Worm (Caenorhabditis elegans) whole organism, L4 larva: Measurements from ENCODE around the gene suf-1.
A peak's percentile ranks its signal among the peaks of the same experiment; 100 is the strongest.

ENCODE experiments used
- F10B5.3 ChIP-seq: sonication (generic microtip); optimal IDR thresholded peaks from 2 replicates; lab custom pipeline; 2016; ENCODE audit warnings: mild to moderate bottlenecking, missing genetic modification characterization, missing compliant biosample characterization
- F26F4.8 ChIP-seq: fragments of 200-800 bp; sonication (Bioruptor generic); conservative IDR thresholded peaks from 2 replicates; pipeline ENCODE4 v1.3.6; 2022; ENCODE audit warnings: missing genetic modification characterization, missing compliant biosample characterization
- T26A8.4 ChIP-seq: fragments of 200-800 bp; sonication (Bioruptor generic); IDR thresholded peaks from 2 replicates; pipeline ENCODE4 v1.3.6; 2022; ENCODE audit warnings: missing genetic modification characterization, missing compliant biosample characterization
- ZK546.5 ChIP-seq, 2 experiments: sonication (generic microtip); optimal IDR thresholded peaks; 2 replicates each; lab custom pipeline; 2017; ENCODE audit warnings: missing biosample characterization in 2 of 2, missing genetic modification characterization in 2 of 2
- ces-1 ChIP-seq: fragments of 150-350 bp; sonication (generic microtip); optimal IDR thresholded peaks from 4 replicates; lab custom pipeline; 2014; ENCODE audit warnings: missing biosample characterization, missing genetic modification reagents, missing genetic modification characterization
- ctbp-1 ChIP-seq: fragments of 200-800 bp; sonication (Bioruptor generic); IDR thresholded peaks from 2 replicates; pipeline ENCODE4 v1.3.6; 2022; ENCODE audit warnings: missing genetic modification reagents, missing genetic modification characterization, missing compliant biosample characterization
- daf-16 ChIP-seq, 3 experiments: sonication (generic microtip); optimal IDR thresholded peaks; 2 replicates each; lab custom pipeline; 2016 to 2017; ENCODE audit warnings: missing genetic modification characterization in 3 of 3, missing genetic modification reagents in 3 of 3, mild to moderate bottlenecking in 2 of 3, missing compliant biosample characterization in 2 of 3, missing biosample characterization in 1 of 3, moderate library complexity in 1 of 3
- daf-19 ChIP-seq: fragments of 200-800 bp; sonication (Bioruptor generic); conservative IDR thresholded peaks from 2 replicates; pipeline ENCODE4 v1.3.6; 2022; ENCODE audit warnings: missing genetic modification characterization, missing compliant biosample characterization
- dmd-6 ChIP-seq: fragments of 200-800 bp; sonication (Bioruptor generic); IDR thresholded peaks from 2 replicates; pipeline ENCODE4 v1.3.6; 2022; ENCODE audit warnings: missing genetic modification reagents, missing genetic modification characterization, missing compliant biosample characterization
- dmd-9 ChIP-seq: fragments of 200-800 bp; sonication (Bioruptor generic); IDR thresholded peaks from 2 replicates; pipeline ENCODE4 v1.3.6; 2022; ENCODE audit warnings: missing genetic modification reagents, missing genetic modification characterization, missing compliant biosample characterization
- dpl-1 ChIP-seq: fragments of 150-350 bp; optimal IDR thresholded peaks from 2 replicates; lab custom pipeline; 2014; ENCODE audit warnings: missing biosample characterization, missing genetic modification reagents, missing genetic modification characterization
- fkh-10 ChIP-seq: fragments of 150-350 bp; optimal IDR thresholded peaks from 2 replicates; lab custom pipeline; 2014; ENCODE audit warnings: missing biosample characterization, missing genetic modification reagents, missing genetic modification characterization
- fos-1 ChIP-seq: fragments of 150-350 bp; optimal IDR thresholded peaks from 2 replicates; lab custom pipeline; 2014; ENCODE audit warnings: missing biosample characterization, missing genetic modification characterization
- hlh-30 ChIP-seq: sonication (generic microtip); optimal IDR thresholded peaks from 2 replicates; lab custom pipeline; 2017; ENCODE audit warnings: antibody characterized with exemption, mild to moderate bottlenecking, missing genetic modification characterization, missing compliant biosample characterization; ENCODE audit not compliant: insufficient read depth
- hmg-1.1 ChIP-seq: fragments of 200-800 bp; sonication (Bioruptor generic); IDR thresholded peaks from 2 replicates; pipeline ENCODE4 v1.3.6; 2022; ENCODE audit warnings: missing genetic modification reagents, missing genetic modification characterization, missing compliant biosample characterization
- jun-1 ChIP-seq: fragments of 150-350 bp; optimal IDR thresholded peaks from 2 replicates; lab custom pipeline; 2014; ENCODE audit warnings: missing biosample characterization, missing genetic modification reagents, missing genetic modification characterization
- lin-1 ChIP-seq: fragments of 200-800 bp; sonication (Bioruptor generic); IDR thresholded peaks from 2 replicates; pipeline ENCODE4 v1.3.6; 2022; ENCODE audit warnings: missing genetic modification reagents, missing genetic modification characterization, missing compliant biosample characterization
- lin-13 ChIP-seq: fragments of 150-350 bp; optimal IDR thresholded peaks from 2 replicates; lab custom pipeline; 2014; ENCODE audit warnings: missing biosample characterization, missing genetic modification reagents, missing genetic modification characterization
- lin-15B ChIP-seq: fragments of 150-350 bp; sonication (generic microtip); optimal IDR thresholded peaks from 3 replicates; lab custom pipeline; 2014; ENCODE audit warnings: missing biosample characterization, missing genetic modification characterization
- lin-29 ChIP-seq: fragments of 200-800 bp; sonication (Bioruptor generic); IDR thresholded peaks from 2 replicates; pipeline ENCODE4 v1.3.6; 2022; ENCODE audit warnings: missing genetic modification reagents, missing genetic modification characterization, missing compliant biosample characterization
- lin-38 ChIP-seq: fragments of 200-800 bp; sonication (Bioruptor generic); IDR thresholded peaks from 2 replicates; pipeline ENCODE4 v1.3.6; 2022; ENCODE audit warnings: missing genetic modification reagents, missing genetic modification characterization, missing compliant biosample characterization
- lir-3 ChIP-seq: sonication (generic microtip); optimal IDR thresholded peaks from 2 replicates; lab custom pipeline; 2016; ENCODE audit warnings: mild to moderate bottlenecking, missing genetic modification characterization, missing compliant biosample characterization
- lsy-2 ChIP-seq, 2 experiments: fragments of 150-350 bp in 1 of 2; sonication (generic microtip) in 1 of 2; optimal IDR thresholded peaks; 2 replicates each; lab custom pipeline; 2014 to 2017; ENCODE audit warnings: missing biosample characterization in 2 of 2, missing genetic modification characterization in 2 of 2
- madf-9 ChIP-seq: fragments of 200-800 bp; sonication (Bioruptor generic); conservative IDR thresholded peaks from 2 replicates; pipeline ENCODE4 v1.3.6; 2022; ENCODE audit warnings: missing genetic modification reagents, missing genetic modification characterization, missing compliant biosample characterization
- mdl-1 ChIP-seq, 2 experiments: fragments of 150-350 bp in 1 of 2; sonication (generic microtip) in 1 of 2; optimal IDR thresholded peaks; 2 replicates each; lab custom pipeline; 2014 to 2017; ENCODE audit warnings: missing biosample characterization in 2 of 2, missing genetic modification characterization in 2 of 2
- mdt-29 ChIP-seq: fragments of 200-800 bp; sonication (Bioruptor generic); IDR thresholded peaks from 2 replicates; pipeline ENCODE4 v1.3.6; 2022; ENCODE audit warnings: missing genetic modification reagents, missing genetic modification characterization, missing compliant biosample characterization
- mes-2 ChIP-seq: sonication (generic microtip); optimal IDR thresholded peaks from 2 replicates; lab custom pipeline; 2016; ENCODE audit warnings: missing genotype, mild to moderate bottlenecking, missing genetic modification characterization, missing compliant biosample characterization; ENCODE audit not compliant: poor library complexity, severe bottlenecking
- mxl-3 ChIP-seq: fragments of 200-800 bp; sonication (Bioruptor generic); optimal IDR thresholded peaks from 2 replicates; lab custom pipeline; 2018; ENCODE audit warnings: mild to moderate bottlenecking, missing genetic modification characterization, missing compliant biosample characterization
- nhr-102 ChIP-seq: sonication (generic microtip); optimal IDR thresholded peaks from 2 replicates; lab custom pipeline; 2016; ENCODE audit warnings: mild to moderate bottlenecking, missing genetic modification characterization, moderate library complexity, missing compliant biosample characterization
- nhr-11 ChIP-seq: fragments of 150-350 bp; optimal IDR thresholded peaks from 2 replicates; lab custom pipeline; 2014; ENCODE audit warnings: missing biosample characterization, missing genetic modification characterization
- nhr-237 ChIP-seq: sonication (generic microtip); optimal IDR thresholded peaks from 2 replicates; lab custom pipeline; 2017; ENCODE audit warnings: missing biosample characterization, missing genetic modification characterization
- nhr-25 ChIP-seq: sonication (generic microtip); optimal IDR thresholded peaks from 2 replicates; lab custom pipeline; 2017; ENCODE audit warnings: missing genetic modification characterization, mild to moderate bottlenecking, missing compliant biosample characterization, antibody characterized with exemption, moderate library complexity, borderline replicate concordance; ENCODE audit not compliant: insufficient read depth
- nhr-28 ChIP-seq: fragments of 150-350 bp; optimal IDR thresholded peaks from 2 replicates; lab custom pipeline; 2014; ENCODE audit warnings: missing biosample characterization, missing genetic modification characterization
- nhr-42 ChIP-seq: fragments of 200-800 bp; sonication (Bioruptor generic); IDR thresholded peaks from 2 replicates; pipeline ENCODE4 v1.3.6; 2022; ENCODE audit warnings: missing genetic modification characterization, missing compliant biosample characterization
- nhr-6 ChIP-seq: fragments of 150-350 bp; optimal IDR thresholded peaks from 2 replicates; lab custom pipeline; 2014; ENCODE audit warnings: missing biosample characterization, missing genetic modification characterization
- pha-4 ChIP-seq, 2 experiments: fragments of 150-350 bp in 1 of 2; fragments of 200-800 bp in 1 of 2; sonication (Bioruptor generic) in 1 of 2; IDR thresholded peaks in 1 of 2; optimal IDR thresholded peaks in 1 of 2; 2 replicates each; pipeline versions ENCODE4 v1.3.6 to Lab custom; 2014 to 2022; ENCODE audit warnings: missing genetic modification characterization in 2 of 2, missing genetic modification reagents in 2 of 2, missing biosample characterization in 1 of 2, missing compliant biosample characterization in 1 of 2
- php-3 ChIP-seq: fragments of 200-800 bp; sonication (Bioruptor generic); IDR thresholded peaks from 2 replicates; pipeline ENCODE4 v1.3.6; 2022; ENCODE audit warnings: missing genetic modification reagents, missing genetic modification characterization, missing compliant biosample characterization
- rbr-2 ChIP-seq: sonication (generic microtip); optimal IDR thresholded peaks from 2 replicates; lab custom pipeline; 2016; ENCODE audit warnings: missing genotype, missing genetic modification characterization, missing compliant biosample characterization
- sdz-12 ChIP-seq: fragments of 200-800 bp; sonication (Bioruptor generic); optimal IDR thresholded peaks from 2 replicates; lab custom pipeline; 2018; ENCODE audit warnings: mild to moderate bottlenecking, missing genetic modification characterization, missing compliant biosample characterization
- snpc-1.2 ChIP-seq: fragments of 200-800 bp; sonication (Bioruptor generic); IDR thresholded peaks from 2 replicates; pipeline ENCODE4 v1.3.6; 2022; ENCODE audit warnings: missing genetic modification reagents, missing genetic modification characterization, missing compliant biosample characterization
- snpc-4 ChIP-seq: fragments of 150-350 bp; optimal IDR thresholded peaks from 2 replicates; lab custom pipeline; 2014; ENCODE audit warnings: missing biosample characterization, missing genetic modification characterization
- spr-1 ChIP-seq: sonication (generic microtip); optimal IDR thresholded peaks from 2 replicates; lab custom pipeline; 2016; ENCODE audit warnings: mild to moderate bottlenecking, missing genetic modification characterization, missing compliant biosample characterization
- spr-3 ChIP-seq: fragments of 200-800 bp; sonication (Bioruptor generic); optimal IDR thresholded peaks from 2 replicates; lab custom pipeline; 2018; ENCODE audit warnings: mild to moderate bottlenecking, missing genetic modification characterization, missing compliant biosample characterization
- vab-7 ChIP-seq: fragments of 200-800 bp; sonication (Bioruptor generic); IDR thresholded peaks from 2 replicates; pipeline ENCODE4 v1.3.6; 2022; ENCODE audit warnings: missing genetic modification reagents, missing genetic modification characterization, missing compliant biosample characterization
- zip-11 ChIP-seq: fragments of 200-800 bp; sonication (Bioruptor generic); IDR thresholded peaks from 2 replicates; pipeline ENCODE4 v1.3.6; 2022; ENCODE audit warnings: missing genetic modification characterization, missing compliant biosample characterization
- zip-2 ChIP-seq: fragments of 150-350 bp; optimal IDR thresholded peaks from 2 replicates; lab custom pipeline; 2014; ENCODE audit warnings: missing biosample characterization, missing genetic modification characterization
- ztf-11 ChIP-seq: fragments of 150-350 bp; optimal IDR thresholded peaks from 2 replicates; lab custom pipeline; 2014; ENCODE audit warnings: missing biosample characterization, missing genetic modification characterization

suf-1 gene

DNA sequence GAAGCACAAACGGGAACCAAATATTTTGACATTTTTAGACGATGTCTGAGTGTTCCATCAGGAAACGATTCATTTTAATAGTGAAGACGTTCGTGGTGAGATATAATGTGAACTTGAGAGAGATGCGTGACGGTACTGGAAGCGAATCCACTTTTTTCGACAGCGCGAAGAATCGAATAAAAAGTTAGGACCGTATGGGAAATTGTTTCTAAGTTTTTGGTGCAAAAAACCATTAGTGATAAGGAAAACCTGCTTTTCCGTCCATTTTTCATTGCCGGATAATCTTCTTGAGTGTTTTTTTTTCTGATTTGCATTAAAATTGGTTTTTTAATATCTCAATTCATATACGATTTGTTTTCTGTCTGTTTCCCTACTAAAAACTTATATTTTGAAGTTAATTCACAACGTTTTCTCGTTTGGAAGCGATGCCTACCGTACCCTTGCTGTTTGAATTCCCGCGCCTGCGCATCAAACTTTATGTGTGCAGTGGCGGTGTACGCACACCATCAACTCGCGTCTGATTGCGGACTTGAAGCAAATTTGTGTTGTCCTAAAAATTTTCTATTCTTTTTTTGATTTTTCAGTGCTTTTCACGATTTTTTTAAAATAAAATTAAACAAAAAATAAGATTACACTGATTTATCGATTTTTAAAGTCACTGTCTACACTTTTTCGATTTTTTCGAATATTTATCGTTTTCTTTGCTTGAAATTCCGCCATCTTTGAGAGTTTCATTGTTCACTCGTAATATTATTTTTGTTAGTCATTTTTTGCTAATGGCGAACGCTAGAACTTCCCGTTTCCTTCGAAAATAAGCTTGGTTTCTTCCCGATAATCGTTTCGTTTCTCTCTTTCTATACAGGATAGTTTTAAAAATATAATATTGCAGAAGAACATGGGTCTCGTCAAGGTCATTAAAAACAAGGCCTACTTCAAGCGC, 34.3 kb upstream of the suf-1 start, which contains the start of the genes col-38 and rpl-5:
Gene col-38, minus strand, starts transcription at position 51 of the 940 bp plus-strand sequence.
Gene rpl-5, plus strand, starts transcription at position 890 of the 940 bp plus-strand sequence.
- no peak for TF ChIP-seq fos-1
- peak; percentile 67 for TF ChIP-seq mxl-3 (GFP tag; lab: Kevin White, UChicago)
- peak in 1 of 2 experiments; percentile 19 for TF ChIP-seq mdl-1 (tag; optimal IDR thresholded peaks at IDR 0.05; lab: Kevin White, UChicago)
- no peak for TF ChIP-seq lin-29 (GFP tag; lab: Robert Waterston, UW)
- TF ChIP-seq ces-1: no peak
- TF ChIP-seq ZK546.5 (tag; optimal IDR thresholded peaks at IDR 0.05; lab: Kevin White, UChicago): peak; percentile 26 to 93
- no peak for TF ChIP-seq sdz-12 (GFP tag; lab: Kevin White, UChicago)
- peak; percentile 47 for TF ChIP-seq spr-1 (tag; lab: Kevin White, UChicago)
- TF ChIP-seq F10B5.3 (tag; lab: Kevin White, UChicago): no peak
- peak; percentile 23; the same call in 1 of the 2 replicates for TF ChIP-seq nhr-42 (GFP tag; lab: Robert Waterston, UW)
- TF ChIP-seq lin-15B (tag; lab: Kevin White, UChicago): no peak
- TF ChIP-seq hmg-1.1 (GFP tag; lab: Robert Waterston, UW): peak; percentile 79
- TF ChIP-seq zip-11 (GFP tag; lab: Robert Waterston, UW): no peak
- TF ChIP-seq php-3: 0 out of 2 replicates have a peak, but pooled peaks have one; percentile 62
- peak; percentile 91 for TF ChIP-seq lin-38 (GFP tag; lab: Robert Waterston, UW)
- TF ChIP-seq hlh-30 (tag; lab: Kevin White, UChicago): peak; percentile 89
- peak; percentile 85 for TF ChIP-seq nhr-28 (tag; lab: Kevin White, UChicago)
- TF ChIP-seq ztf-11 (tag; lab: Kevin White, UChicago): no peak
- TF ChIP-seq pha-4 (GFP tag; IDR thresholded peaks at IDR 0.05; lab: Robert Waterston, UW): no peak
- peak; percentile 84 for TF ChIP-seq pha-4 (tag; optimal IDR thresholded peaks at IDR 0.05; lab: Kevin White, UChicago)
- no peak for TF ChIP-seq mdt-29
- peak; percentile 66 for TF ChIP-seq nhr-102 (tag; lab: Kevin White, UChicago)
- peak; percentile 89 to 98 for TF ChIP-seq lsy-2 (tag; optimal IDR thresholded peaks at IDR 0.05; lab: Kevin White, UChicago)
- TF ChIP-seq ctbp-1: no peak
- TF ChIP-seq zip-2 (tag; lab: Kevin White, UChicago): peak; percentile 7
- TF ChIP-seq nhr-6 (tag; lab: Kevin White, UChicago): peak; percentile 88
- 0 out of 2 replicates have a peak, but pooled peaks have one; percentile 15 for TF ChIP-seq snpc-1.2 (GFP tag; lab: Robert Waterston, UW)
- TF ChIP-seq lin-1 (GFP tag; lab: Robert Waterston, UW): no peak
- peak; percentile 87 for TF ChIP-seq nhr-11
- TF ChIP-seq snpc-4 (tag; lab: Kevin White, UChicago): no peak
- peak; percentile 60 for TF ChIP-seq dmd-6
- TF ChIP-seq dpl-1 (GFP tag; lab: Kevin White, UChicago): peak; percentile 96
- TF ChIP-seq mes-2: peak; percentile 92
- no peak for TF ChIP-seq daf-16 (GFP tag; optimal IDR thresholded peaks at IDR 0.05; lab: Kevin White, UChicago)
- TF ChIP-seq daf-16 (tag; optimal IDR thresholded peaks at IDR 0.05; lab: Kevin White, UChicago): peak; percentile 79
- TF ChIP-seq F26F4.8 (GFP tag; lab: Robert Waterston, UW): no peak
- TF ChIP-seq dmd-9 (GFP tag; lab: Robert Waterston, UW): no peak
- TF ChIP-seq lir-3: no peak
- TF ChIP-seq vab-7 (GFP tag; lab: Robert Waterston, UW): no peak
- TF ChIP-seq nhr-25 (tag; lab: Kevin White, UChicago): peak; percentile 34
- TF ChIP-seq jun-1: peak; percentile 0
- no peak for TF ChIP-seq spr-3 (GFP tag; lab: Kevin White, UChicago)
- peak; percentile 72 for TF ChIP-seq lin-13 (GFP tag; lab: Kevin White, UChicago)
- peak; percentile 87 for TF ChIP-seq rbr-2
- 0 out of 2 replicates have a peak, but pooled peaks have one; percentile 51 for TF ChIP-seq daf-19 (GFP tag; lab: Robert Waterston, UW)
- peak; percentile 90 for TF ChIP-seq fkh-10
- TF ChIP-seq nhr-237 (tag; lab: Kevin White, UChicago): no peak
- peak; percentile 69 for TF ChIP-seq T26A8.4 (GFP tag; lab: Robert Waterston, UW)
- TF ChIP-seq madf-9 (GFP tag; lab: Robert Waterston, UW): no peak
